Worm (Caenorhabditis elegans): ENCODE results near the gene C16D9.4.

Gene C16D9.4

DNA sequence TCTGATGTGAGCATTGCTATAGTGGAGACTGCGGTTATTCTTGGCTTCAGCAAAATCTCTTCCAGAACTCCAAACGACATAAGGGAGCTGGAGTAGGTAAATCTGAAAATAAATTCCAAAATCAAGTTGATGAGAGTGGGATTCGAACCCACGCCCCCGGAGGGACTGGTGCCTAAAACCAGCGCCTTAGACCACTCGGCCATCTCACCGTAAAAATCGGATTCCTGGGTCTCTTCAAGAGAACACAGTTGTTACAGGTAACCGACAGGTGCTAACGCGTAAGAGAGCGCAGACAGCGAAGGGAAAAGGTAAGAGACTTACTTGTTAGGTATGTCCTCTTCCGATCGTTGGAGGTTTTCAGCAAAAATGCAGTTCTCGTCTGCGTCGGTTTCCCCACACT lies 7.4 kb downstream of the C16D9.4 start (continued):
- TF ChIP-seq D2030.7 (GFP tag; IDR thresholded peaks at IDR 0.05) = peak; percentile 54
- TF ChIP-seq ekl-4 (GFP tag; IDR thresholded peaks at IDR 0.05) = no peak; the same call in 1 of the 2 replicates
- no peak for TF ChIP-seq ceh-91 (GFP tag; IDR thresholded peaks at IDR 0.05)
- peak; percentile 71 for TF ChIP-seq hmg-1.2 (GFP tag; IDR thresholded peaks at IDR 0.05)
- TF ChIP-seq Y79H2A.3 (GFP tag; conservative IDR thresholded peaks at IDR 0.05) = no peak
- no peak for TF ChIP-seq chd-7 (tag; optimal IDR thresholded peaks at IDR 0.05)
- TF ChIP-seq lsl-1 (GFP tag; optimal IDR thresholded peaks at IDR 0.05) = peak; percentile 26
- no peak for TF ChIP-seq tlf-1 (GFP tag; optimal IDR thresholded peaks at IDR 0.05)
- no peak for TF ChIP-seq hsf-1 (GFP tag; IDR thresholded peaks at IDR 0.05)
- no peak for TF ChIP-seq lsy-27 (tag; optimal IDR thresholded peaks at IDR 0.05; ENCODE audit: borderline replicate concordance, insufficient read depth)
- no peak for TF ChIP-seq unc-130 (GFP tag; optimal IDR thresholded peaks at IDR 0.05)
- TF ChIP-seq snpc-3.4 (tag; optimal IDR thresholded peaks at IDR 0.05) = peak; percentile 34
- peak; percentile 78; the same call in 1 of the 2 replicates for TF ChIP-seq pbrm-1 (GFP tag; IDR thresholded peaks at IDR 0.05)
- no peak for TF ChIP-seq ztf-3 (GFP tag; optimal IDR thresholded peaks at IDR 0.05)
- TF ChIP-seq F57C9.4 (tag; optimal IDR thresholded peaks at IDR 0.05) = no peak
- TF ChIP-seq fkh-3 (tag; optimal IDR thresholded peaks at IDR 0.05) = no peak
- no peak for TF ChIP-seq lin-40 (tag; optimal IDR thresholded peaks at IDR 0.05)
- no peak for TF ChIP-seq sea-2 (GFP tag; IDR thresholded peaks at IDR 0.05)
- peak; percentile 18; the same call in 1 of the 2 replicates for TF ChIP-seq F33H1.4 (GFP tag; IDR thresholded peaks at IDR 0.05)
- no peak for TF ChIP-seq lag-1 (GFP tag; IDR thresholded peaks at IDR 0.05)
- TF ChIP-seq snpc-1.1 (tag; optimal IDR thresholded peaks at IDR 0.05; ENCODE audit: insufficient read depth) = peak; percentile 14
- TF ChIP-seq zim-3 (tag; optimal IDR thresholded peaks at IDR 0.05) = no peak
- peak; percentile 66 for TF ChIP-seq nhr-90 (tag; optimal IDR thresholded peaks at IDR 0.05)
- no peak for TF ChIP-seq F10E7.11 (tag; optimal IDR thresholded peaks at IDR 0.05)
- TF ChIP-seq lin-26 (GFP tag; IDR thresholded peaks at IDR 0.05) = no peak
- peak; percentile 87 for TF ChIP-seq tbp1 (GFP tag; optimal IDR thresholded peaks at IDR 0.05)
- no peak for TF ChIP-seq ceh-79 (tag; optimal IDR thresholded peaks at IDR 0.05)
- TF ChIP-seq nfya-2 (GFP tag; IDR thresholded peaks at IDR 0.05) = no peak
- no peak for TF ChIP-seq F37B4.10 (GFP tag; IDR thresholded peaks at IDR 0.05)
- TF ChIP-seq sptf-2 (GFP tag; optimal IDR thresholded peaks at IDR 0.05) = no peak
- peak; percentile 9 for TF ChIP-seq madf-10 (tag; optimal IDR thresholded peaks at IDR 0.05)
- no peak for TF ChIP-seq nhr-120 (GFP tag; IDR thresholded peaks at IDR 0.05)
- TF ChIP-seq Y53F4B.3 (GFP tag; IDR thresholded peaks at IDR 0.05) = no peak

ce11 chrV:8230056-8230455 lies 12.6 kb downstream of the C16D9.4 start:
- TF ChIP-seq mes-4 (tag; optimal IDR thresholded peaks at IDR 0.05) (peak; percentile 23), ceh-40 (GFP tag; IDR thresholded peaks at IDR 0.05) (0 out of 2 replicates have a peak, but pooled peaks have one; percentile 41), attf-3 (GFP tag; conservative IDR thresholded peaks at IDR 0.05) (no peak), fkh-3 (tag; optimal IDR thresholded peaks at IDR 0.05) (no peak), nhr-179 (tag; optimal IDR thresholded peaks at IDR 0.05) (no peak), K11D2.4 (GFP tag; IDR thresholded peaks at IDR 0.05) (no peak), ztf-26 (tag; optimal IDR thresholded peaks at IDR 0.05) (no peak), D2030.7 (GFP tag; IDR thresholded peaks at IDR 0.05) (no peak), ZK185.1 (tag; optimal IDR thresholded peaks at IDR 0.05; ENCODE audit: poor library complexity, severe bottlenecking) (peak; percentile 65), somi-1 (GFP tag; optimal IDR thresholded peaks at IDR 0.05) (no peak), F52B5.7 (tag; optimal IDR thresholded peaks at IDR 0.05) (no peak), lin-26 (GFP tag; IDR thresholded peaks at IDR 0.05) (peak; percentile 74), pbrm-1 (GFP tag; IDR thresholded peaks at IDR 0.05) (peak; percentile 77), F57A8.1 (GFP tag; optimal IDR thresholded peaks at IDR 0.05) (no peak), tbp1 (GFP tag; optimal IDR thresholded peaks at IDR 0.05) (peak; percentile 91), lsl-1 (GFP tag; optimal IDR thresholded peaks at IDR 0.05) (peak; percentile 0), T07F8.4 (tag; optimal IDR thresholded peaks at IDR 0.05) (no peak), xnd-1 (tag; optimal IDR thresholded peaks at IDR 0.05) (no peak), hmg-1.2 (GFP tag; IDR thresholded peaks at IDR 0.05) (peak; percentile 50; the same call in 1 of the 2 replicates), ccch-3 (GFP tag; optimal IDR thresholded peaks at IDR 0.05) (no peak), dpl-1 (GFP tag; optimal IDR thresholded peaks at IDR 0.05) (no peak), hmg-20 (GFP tag; IDR thresholded peaks at IDR 0.05) (no peak), cebp-2 (GFP tag; IDR thresholded peaks at IDR 0.05) (no peak)
